Worm (Caenorhabditis elegans) whole organism, L1 larva: ENCODE data around the gene F49H6.12.

Source experiments
- egl-27 ChIP-seq, 2 experiments: fragments of 150-350 bp in 1 of 2; sonication (generic microtip); optimal IDR thresholded peaks; 3 replicates each; lab custom pipeline; 2017 to 2018; ENCODE audit warnings: missing biosample characterization in 2 of 2, missing genetic modification characterization in 2 of 2, missing genetic modification reagents in 2 of 2
- nhr-28 ChIP-seq: fragments of 150-350 bp; optimal IDR thresholded peaks from 2 replicates; lab custom pipeline; 2014; ENCODE audit warnings: missing biosample characterization, missing genetic modification characterization
- sox-4 ChIP-seq: sonication (generic microtip); optimal IDR thresholded peaks from 2 replicates; lab custom pipeline; 2016; ENCODE audit warnings: missing genetic modification characterization, missing compliant biosample characterization
- unc-62 ChIP-seq: fragments of 150-350 bp; optimal IDR thresholded peaks from 2 replicates; lab custom pipeline; 2014; ENCODE audit warnings: missing biosample characterization, missing genetic modification reagents, missing genetic modification characterization

DNA sequence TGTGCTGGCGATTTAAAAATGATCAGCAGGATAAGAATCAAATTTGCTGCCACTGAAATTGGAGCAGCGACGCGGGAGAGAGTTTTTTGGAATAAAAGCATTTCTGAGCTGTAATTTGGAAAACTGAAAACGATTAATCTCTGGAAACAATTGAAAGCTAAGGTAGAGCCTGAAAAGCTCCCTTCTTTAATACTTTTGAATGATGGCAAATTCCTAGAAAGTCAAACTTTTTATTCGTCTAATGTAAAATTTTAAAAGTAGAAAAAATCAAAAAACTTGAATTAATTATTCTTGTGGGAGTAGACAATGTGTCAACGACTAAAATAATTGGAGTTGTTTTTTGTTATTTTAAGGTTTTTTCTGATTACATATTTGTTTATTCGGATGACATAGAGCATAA is 21.1 kb downstream of the F49H6.12 start, which contains the start of gene str-217:
- TF ChIP-seq sox-4 (tag; lab: Kevin White, UChicago), result no peak
- TF ChIP-seq egl-27 (tag; optimal IDR thresholded peaks at IDR 0.05; lab: Kevin White, UChicago), result no peak
- TF ChIP-seq unc-62 (GFP tag; lab: Kevin White, UChicago), result no peak
- TF ChIP-seq nhr-28 (tag; lab: Kevin White, UChicago), result no peak
